Worm (Caenorhabditis elegans) whole organism, late embryonic: Measurements from ENCODE around the gene F28C6.9.

Experiments
- C08G9.2 ChIP-seq: sonication (generic microtip); optimal IDR thresholded peaks from 2 replicates; lab custom pipeline; 2016; ENCODE audit warnings: mild to moderate bottlenecking, missing genetic modification characterization, moderate library complexity, missing compliant biosample characterization
- K09A11.1 ChIP-seq: sonication (generic microtip); optimal IDR thresholded peaks from 2 replicates; lab custom pipeline; 2017; ENCODE audit warnings: antibody characterized with exemption, mild to moderate bottlenecking, missing genetic modification characterization, missing compliant biosample characterization; ENCODE audit not compliant: insufficient read depth
- ama-1 ChIP-seq: fragments of 150-350 bp; optimal IDR thresholded peaks from 2 replicates; lab custom pipeline; 2014
- ceh-30 ChIP-seq: fragments of 150-350 bp; optimal IDR thresholded peaks from 2 replicates; lab custom pipeline; 2014; ENCODE audit warnings: missing biosample characterization, missing genetic modification characterization
- fkh-6 ChIP-seq: sonication (generic microtip); optimal IDR thresholded peaks from 2 replicates; lab custom pipeline; 2016; ENCODE audit warnings: missing genetic modification characterization, missing compliant biosample characterization
- hlh-13 ChIP-seq: fragments of 200-800 bp; sonication (Bioruptor generic); optimal IDR thresholded peaks from 2 replicates; lab custom pipeline; 2018; ENCODE audit warnings: mild to moderate bottlenecking, missing genetic modification characterization, missing compliant biosample characterization
- hlh-8 ChIP-seq: sonication (generic microtip); optimal IDR thresholded peaks from 2 replicates; lab custom pipeline; 2016; ENCODE audit warnings: missing genotype, missing genetic modification characterization, missing compliant biosample characterization
- nhr-11 ChIP-seq: fragments of 150-350 bp; optimal IDR thresholded peaks from 2 replicates; lab custom pipeline; 2014; ENCODE audit warnings: missing biosample characterization, missing genetic modification characterization
- pha-4 ChIP-seq: fragments of 150-350 bp; optimal IDR thresholded peaks from 2 replicates; lab custom pipeline; 2018; ENCODE audit warnings: missing biosample characterization, missing genetic modification reagents, missing genetic modification characterization
- sox-2 ChIP-seq: fragments of 200-800 bp; sonication (Bioruptor generic); IDR thresholded peaks from 2 replicates; pipeline ENCODE4 v1.3.6; 2022; ENCODE audit warnings: missing genetic modification reagents, missing genetic modification characterization, missing compliant biosample characterization
- sox-4 ChIP-seq: sonication (generic microtip); optimal IDR thresholded peaks from 2 replicates; lab custom pipeline; 2017; ENCODE audit warnings: mild to moderate bottlenecking, missing genetic modification characterization, inconsistent platforms, missing compliant biosample characterization
- syd-9 ChIP-seq: sonication (generic microtip); optimal IDR thresholded peaks from 2 replicates; lab custom pipeline; 2016; ENCODE audit warnings: mild to moderate bottlenecking, missing genetic modification characterization, moderate library complexity, missing compliant biosample characterization

DNA sequence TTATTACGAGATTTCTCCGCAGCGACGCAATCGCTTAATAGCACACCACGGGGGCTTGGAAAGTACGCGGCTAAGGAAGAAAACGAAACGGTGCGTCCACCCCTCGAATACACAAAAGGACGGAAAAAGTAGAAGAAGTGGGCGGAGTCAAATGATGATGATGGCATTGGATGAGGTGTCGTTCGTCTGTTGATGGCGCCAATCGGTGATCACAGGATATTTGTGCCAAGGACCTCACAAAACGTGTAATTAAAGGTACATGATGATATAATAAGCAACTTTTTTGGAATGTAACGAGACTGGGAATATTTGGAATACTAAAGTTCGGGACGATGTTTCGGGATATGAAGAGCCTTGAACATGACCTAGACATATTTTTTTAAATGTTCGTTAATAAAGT is 24.4 kb upstream of the F28C6.9 start, which contains the start of gene cutl-12:
- TF ChIP-seq ama-1 (lab: Kevin White, UChicago) (no peak), nhr-11 (tag; lab: Kevin White, UChicago) (no peak), sox-4 (no peak), C08G9.2 (tag; lab: Kevin White, UChicago) (no peak), ceh-30 (tag; lab: Kevin White, UChicago) (no peak), hlh-13 (GFP tag; lab: Kevin White, UChicago) (no peak), fkh-6 (no peak), syd-9 (no peak), sox-2 (GFP tag; lab: Robert Waterston, UW) (no peak), pha-4 (tag; lab: Kevin White, UChicago) (no peak), K09A11.1 (tag; lab: Kevin White, UChicago) (no peak), hlh-8 (tag; lab: Kevin White, UChicago) (no peak)
